Worm (Caenorhabditis elegans): ENCODE results near the gene irld-64.

irld-64 gene

ce11 chrII:2966350-2966749 lies 36.0 kb upstream of the irld-64 start:
- TF ChIP-seq flt-1 (GFP tag; IDR thresholded peaks at IDR 0.05) (no peak), ceh-36 (tag; optimal IDR thresholded peaks at IDR 0.05) (no peak), scrt-1 (GFP tag; IDR thresholded peaks at IDR 0.05) (no peak), hmg-4 (GFP tag; optimal IDR thresholded peaks at IDR 0.05) (no peak), ets-7 (tag; optimal IDR thresholded peaks at IDR 0.05) (no peak), pes-1 (GFP tag; IDR thresholded peaks at IDR 0.05) (no peak), F13C5.2 (tag; optimal IDR thresholded peaks at IDR 0.05) (no peak), tra-4 (tag; optimal IDR thresholded peaks at IDR 0.05) (no peak), aly-1 (tag; optimal IDR thresholded peaks at IDR 0.05) (no peak), hnd-1 (tag; optimal IDR thresholded peaks at IDR 0.05) (no peak), ceh-13 (GFP tag; optimal IDR thresholded peaks at IDR 0.05) (no peak), B0310.2 (tag; optimal IDR thresholded peaks at IDR 0.05) (no peak), ama-1 (optimal IDR thresholded peaks at IDR 0.05) (no peak), sea-1 (GFP tag; conservative IDR thresholded peaks at IDR 0.05) (no peak), hmbx-1 (tag; optimal IDR thresholded peaks at IDR 0.05) (no peak)

ce11 chrII:2965215-2965998 lies 35.0 kb upstream of the irld-64 start:
- TF ChIP-seq tbx-11 (GFP tag; IDR thresholded peaks at IDR 0.05) (no peak), ceh-13 (GFP tag; optimal IDR thresholded peaks at IDR 0.05) (no peak), B0310.2 (tag; optimal IDR thresholded peaks at IDR 0.05) (no peak), ama-1 (optimal IDR thresholded peaks at IDR 0.05) (no peak), sea-1 (GFP tag; conservative IDR thresholded peaks at IDR 0.05) (no peak), pes-1 (GFP tag; IDR thresholded peaks at IDR 0.05) (no peak)

- no peak for TF ChIP-seq F13C5.2 (tag; optimal IDR thresholded peaks at IDR 0.05)
- no peak for TF ChIP-seq hnd-1 (tag; optimal IDR thresholded peaks at IDR 0.05)
- no peak for TF ChIP-seq ceh-36 (tag; optimal IDR thresholded peaks at IDR 0.05)
- no peak for TF ChIP-seq flt-1 (GFP tag; IDR thresholded peaks at IDR 0.05)
- TF ChIP-seq tbx-11 (GFP tag; IDR thresholded peaks at IDR 0.05): no peak
- TF ChIP-seq tbx-37 (GFP tag; conservative IDR thresholded peaks at IDR 0.05): no peak
- TF ChIP-seq ama-1 (optimal IDR thresholded peaks at IDR 0.05): no peak
- TF ChIP-seq pes-1 (GFP tag; IDR thresholded peaks at IDR 0.05): no peak
- TF ChIP-seq scrt-1 (GFP tag; IDR thresholded peaks at IDR 0.05): no peak
- no peak for TF ChIP-seq ceh-13 (GFP tag; optimal IDR thresholded peaks at IDR 0.05)
- TF ChIP-seq sea-1 (GFP tag; conservative IDR thresholded peaks at IDR 0.05): no peak
- no peak for TF ChIP-seq aly-1 (tag; optimal IDR thresholded peaks at IDR 0.05)
- no peak for TF ChIP-seq tra-4 (tag; optimal IDR thresholded peaks at IDR 0.05)
- TF ChIP-seq ets-7 (tag; optimal IDR thresholded peaks at IDR 0.05): no peak
Observed at ce11 chrII:2963619-2964018, 33.2 kb upstream of the irld-64 start.

- TF ChIP-seq ceh-36 (tag; optimal IDR thresholded peaks at IDR 0.05) (no peak), aly-1 (tag; optimal IDR thresholded peaks at IDR 0.05) (no peak), scrt-1 (GFP tag; IDR thresholded peaks at IDR 0.05) (no peak), flt-1 (GFP tag; IDR thresholded peaks at IDR 0.05) (no peak), ceh-13 (GFP tag; optimal IDR thresholded peaks at IDR 0.05) (no peak), hmbx-1 (tag; optimal IDR thresholded peaks at IDR 0.05) (no peak), sea-1 (GFP tag; conservative IDR thresholded peaks at IDR 0.05) (no peak), F13C5.2 (tag; optimal IDR thresholded peaks at IDR 0.05) (no peak), tbx-11 (GFP tag; IDR thresholded peaks at IDR 0.05) (no peak), ama-1 (optimal IDR thresholded peaks at IDR 0.05) (no peak), hnd-1 (tag; optimal IDR thresholded peaks at IDR 0.05) (no peak), hmg-4 (GFP tag; optimal IDR thresholded peaks at IDR 0.05) (no peak), B0310.2 (tag; optimal IDR thresholded peaks at IDR 0.05) (no peak)
Observed at ce11 chrII:2962531-2963164, 32.2 kb upstream of the irld-64 start.

ce11 chrII:2958308-2958707 lies 27.9 kb upstream of the irld-64 start, which contains the start of gene srw-60:
srw-60 (plus strand) TSS chrII:2958608.
- TF ChIP-seq ets-7 (tag; optimal IDR thresholded peaks at IDR 0.05): no peak
- no peak for TF ChIP-seq F13C5.2 (tag; optimal IDR thresholded peaks at IDR 0.05)
- no peak for TF ChIP-seq aly-1 (tag; optimal IDR thresholded peaks at IDR 0.05)
- TF ChIP-seq scrt-1 (GFP tag; IDR thresholded peaks at IDR 0.05): no peak
- TF ChIP-seq hmbx-1 (tag; optimal IDR thresholded peaks at IDR 0.05): no peak
- no peak for TF ChIP-seq ama-1 (optimal IDR thresholded peaks at IDR 0.05)
- no peak for TF ChIP-seq flt-1 (GFP tag; IDR thresholded peaks at IDR 0.05)
- TF ChIP-seq hnd-1 (tag; optimal IDR thresholded peaks at IDR 0.05): no peak
- TF ChIP-seq tra-4 (tag; optimal IDR thresholded peaks at IDR 0.05): no peak
- TF ChIP-seq ceh-13 (GFP tag; optimal IDR thresholded peaks at IDR 0.05): no peak
- no peak for TF ChIP-seq sea-1 (GFP tag; conservative IDR thresholded peaks at IDR 0.05)
- TF ChIP-seq B0310.2 (tag; optimal IDR thresholded peaks at IDR 0.05): no peak
- no peak for TF ChIP-seq pes-1 (GFP tag; IDR thresholded peaks at IDR 0.05)
- no peak for TF ChIP-seq tbx-11 (GFP tag; IDR thresholded peaks at IDR 0.05)
- no peak for TF ChIP-seq tbx-37 (GFP tag; conservative IDR thresholded peaks at IDR 0.05)
- TF ChIP-seq hmg-4 (GFP tag; optimal IDR thresholded peaks at IDR 0.05): no peak
- TF ChIP-seq ceh-36 (tag; optimal IDR thresholded peaks at IDR 0.05): no peak

ce11 chrII:2955656-2956115 lies 25.3 kb upstream of the irld-64 start, which contains the start of gene irld-48:
irld-48 (plus strand) TSS chrII:2956065.
- no peak for TF ChIP-seq hmg-4 (GFP tag; optimal IDR thresholded peaks at IDR 0.05)

- TF ChIP-seq scrt-1 (GFP tag; IDR thresholded peaks at IDR 0.05) (no peak), hnd-1 (tag; optimal IDR thresholded peaks at IDR 0.05) (no peak), flt-1 (GFP tag; IDR thresholded peaks at IDR 0.05) (no peak), pes-1 (GFP tag; IDR thresholded peaks at IDR 0.05) (no peak), ama-1 (optimal IDR thresholded peaks at IDR 0.05) (no peak), hmbx-1 (tag; optimal IDR thresholded peaks at IDR 0.05) (no peak), hmg-4 (GFP tag; optimal IDR thresholded peaks at IDR 0.05) (no peak), ets-7 (tag; optimal IDR thresholded peaks at IDR 0.05) (no peak), sea-1 (GFP tag; conservative IDR thresholded peaks at IDR 0.05) (no peak), tbx-37 (GFP tag; conservative IDR thresholded peaks at IDR 0.05) (no peak), aly-1 (tag; optimal IDR thresholded peaks at IDR 0.05) (no peak), F13C5.2 (tag; optimal IDR thresholded peaks at IDR 0.05) (no peak)
Observed at ce11 chrII:2952629-2953028, 22.2 kb upstream of the irld-64 start, which contains the start of gene irld-51. irld-51 (minus strand) TSS chrII:2952729.
